Fruit fly (Drosophila melanogaster): ENCODE measurements around the gene SmydA-9.

SmydA-9 gene

DNA sequence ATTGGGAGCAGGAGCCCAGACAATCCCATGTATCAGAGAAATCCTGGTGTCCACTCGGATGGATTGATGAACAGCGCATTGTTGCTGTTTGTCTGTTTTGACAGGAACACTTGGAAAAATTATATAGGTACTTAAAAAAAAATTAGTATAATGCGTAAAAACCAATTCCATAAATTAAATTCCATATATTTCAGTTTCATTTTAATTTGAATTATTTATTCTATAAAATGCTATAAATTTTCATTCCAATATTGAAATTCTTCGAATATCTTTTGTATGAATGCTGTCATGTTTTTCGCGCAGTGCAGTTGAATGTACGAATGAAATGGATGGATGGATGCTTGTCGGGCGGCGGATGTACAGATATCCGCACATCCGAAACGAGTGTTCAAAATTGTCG, at the start of gene SmydA-9:
Gene SmydA-9, minus strand, starts transcription at position 101 of the 400 bp plus-strand sequence.
- no peak for TF ChIP-seq Clk (GFP tag; optimal IDR thresholded peaks at IDR 0.05)
- no peak for TF ChIP-seq CG14711 (tag; optimal IDR thresholded peaks at IDR 0.05)
- no peak for TF ChIP-seq CG11617 (GFP tag; optimal IDR thresholded peaks at IDR 0.05)
- TF ChIP-seq toe (GFP tag; optimal IDR thresholded peaks at IDR 0.05) = no peak
- TF ChIP-seq tj (GFP tag; optimal IDR thresholded peaks at IDR 0.05) = no peak
- TF ChIP-seq Hr96 (GFP tag; optimal IDR thresholded peaks at IDR 0.05) = no peak
- no peak for TF ChIP-seq Mnt (GFP tag; optimal IDR thresholded peaks at IDR 0.05)

DNA sequence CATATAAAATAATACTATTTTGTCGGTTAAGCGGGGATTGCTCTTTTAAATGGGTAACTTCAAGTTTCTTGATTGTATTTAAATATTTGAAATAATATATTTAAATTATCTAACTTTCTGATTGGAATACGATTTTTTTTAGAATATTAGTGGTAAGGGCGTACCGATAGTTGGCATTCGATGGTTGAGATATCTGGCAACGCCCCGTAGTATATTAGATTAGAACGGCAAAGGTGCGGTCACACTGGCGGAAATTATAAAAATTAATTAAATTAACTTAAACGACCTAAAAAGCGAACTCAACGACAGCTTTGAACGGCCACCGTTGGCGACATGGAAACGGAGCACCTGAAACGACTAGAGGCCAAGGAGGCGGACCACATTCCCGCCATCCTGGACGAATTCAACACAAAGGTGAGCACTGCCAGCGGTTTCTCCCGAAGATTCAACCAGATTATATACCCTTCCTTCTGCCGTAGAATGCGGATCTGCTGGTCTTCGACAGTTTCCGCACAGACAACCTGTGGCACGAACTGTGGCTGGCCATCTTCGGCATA, 45.4 kb upstream of the SmydA-9 start, which contains the start of gene ric8a:
Gene ric8a, plus strand, starts transcription at position 205 of the 557 bp plus-strand sequence.
- TF ChIP-seq CG5204 (GFP tag; optimal IDR thresholded peaks at IDR 0.05) (no peak), CG12768 (GFP tag; optimal IDR thresholded peaks at IDR 0.05) (no peak), Mnt (GFP tag; optimal IDR thresholded peaks at IDR 0.05) (peak; percentile 19), CG11617 (GFP tag; optimal IDR thresholded peaks at IDR 0.05) (peak; percentile 4), tj (GFP tag; optimal IDR thresholded peaks at IDR 0.05) (peak; percentile 7), CG14711 (tag; optimal IDR thresholded peaks at IDR 0.05) (peak; percentile 20)

DNA sequence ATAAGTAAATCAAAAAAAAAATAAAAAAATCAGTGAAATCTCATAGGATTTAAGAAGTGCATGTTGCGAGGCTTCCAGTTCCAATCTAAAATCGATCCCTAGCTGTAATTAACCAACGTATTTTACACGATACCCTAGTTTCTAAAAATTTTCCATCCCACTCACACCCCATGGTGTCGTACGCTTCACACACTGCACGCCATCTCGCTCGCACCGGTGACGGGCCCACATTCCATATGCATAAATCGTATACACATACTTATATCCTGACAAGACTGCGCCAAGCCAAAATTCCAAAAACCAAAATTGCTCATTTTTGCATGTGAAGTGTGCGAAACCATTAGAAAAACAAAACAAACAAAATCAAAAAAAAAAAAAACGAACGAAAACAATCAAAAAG, 44.3 kb upstream of the SmydA-9 start:
- TF ChIP-seq Mnt (GFP tag; optimal IDR thresholded peaks at IDR 0.05) (no peak), toe (GFP tag; optimal IDR thresholded peaks at IDR 0.05) (no peak), bab1 (GFP tag; optimal IDR thresholded peaks at IDR 0.05) (no peak), Crg-1 (GFP tag; optimal IDR thresholded peaks at IDR 0.05) (no peak), pad (GFP tag; optimal IDR thresholded peaks at IDR 0.05) (no peak), CG7045 (GFP tag; optimal IDR thresholded peaks at IDR 0.05) (no peak), kay (GFP tag; ENCODE audit: borderline replicate concordance) (no peak)

DNA sequence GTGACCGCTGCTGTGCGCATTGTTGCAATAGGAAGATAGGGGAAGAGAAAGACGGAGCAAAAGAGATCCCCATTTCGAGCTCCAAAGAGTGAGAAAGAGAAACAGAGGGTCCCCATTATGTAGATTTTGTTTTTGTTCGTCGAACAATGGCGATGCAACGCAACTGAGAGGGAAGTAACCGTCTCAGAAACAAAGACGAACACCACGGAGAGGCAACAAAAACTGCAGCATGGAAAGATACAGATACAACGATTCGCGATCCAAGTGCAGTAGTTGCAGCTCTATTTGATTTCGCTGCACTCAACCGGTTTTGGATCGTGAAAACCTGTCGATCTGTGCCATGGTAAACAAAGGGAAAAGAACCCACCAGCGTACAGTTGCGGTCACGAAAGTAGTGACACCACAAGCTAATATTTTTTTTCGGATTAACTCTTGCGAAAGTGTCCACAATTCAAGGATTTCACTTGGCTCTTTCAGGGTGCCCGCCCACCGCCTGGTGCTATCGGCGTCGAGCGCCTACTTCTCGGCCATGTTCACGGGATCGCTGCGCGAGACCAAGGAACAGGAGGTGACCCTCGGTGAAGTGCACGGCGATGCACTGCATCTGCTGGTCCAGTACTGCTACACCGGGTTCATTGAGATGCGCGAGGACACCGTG, 41.5 kb upstream of the SmydA-9 start:
- no peak for TF ChIP-seq CG1620 (GFP tag; optimal IDR thresholded peaks at IDR 0.05)

DNA sequence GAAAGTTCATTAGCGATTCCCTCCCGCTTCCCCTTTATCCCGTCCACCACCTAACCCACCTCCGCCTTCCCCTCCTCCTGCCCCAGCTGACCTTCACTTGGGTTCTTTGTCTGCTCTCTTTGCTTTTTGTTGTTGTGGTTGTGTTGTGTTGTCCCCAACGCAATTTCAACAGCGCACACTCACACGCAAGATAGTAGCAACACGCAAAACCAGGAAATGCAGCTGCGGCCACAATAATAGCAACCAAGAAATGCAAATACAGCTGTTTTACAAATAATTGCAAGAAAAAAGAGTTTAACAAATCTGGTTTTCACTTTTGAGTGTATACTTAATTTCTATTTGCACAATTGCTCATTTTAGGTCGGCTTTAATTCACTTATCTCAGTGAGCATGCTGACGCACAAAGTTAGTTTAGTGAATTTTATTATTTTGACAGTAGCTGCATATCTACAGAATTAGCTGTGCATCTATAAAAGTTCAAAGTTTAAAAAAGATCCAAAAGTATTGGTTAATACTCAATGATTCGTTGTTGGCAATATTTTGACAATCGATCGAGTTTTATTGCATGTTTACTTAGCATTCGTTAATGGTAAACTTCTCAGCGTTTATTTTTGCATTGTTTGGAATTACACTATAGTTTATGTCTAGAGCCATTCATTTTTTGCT, 40.7 kb upstream of the SmydA-9 start:
- TF ChIP-seq cnc (optimal IDR thresholded peaks at IDR 0.05) (no peak), Crg-1 (GFP tag; optimal IDR thresholded peaks at IDR 0.05) (no peak), CG7045 (GFP tag; optimal IDR thresholded peaks at IDR 0.05) (no peak), CG7101 (tag; optimal IDR thresholded peaks at IDR 0.05) (peak; percentile 32), CG1620 (GFP tag; optimal IDR thresholded peaks at IDR 0.05) (no peak), toe (GFP tag; optimal IDR thresholded peaks at IDR 0.05) (no peak), CG11617 (GFP tag; optimal IDR thresholded peaks at IDR 0.05) (peak; percentile 37), CG33017 (tag; optimal IDR thresholded peaks at IDR 0.05) (peak; percentile 26), CG5204 (GFP tag; optimal IDR thresholded peaks at IDR 0.05) (peak; percentile 21), Clk (GFP tag; optimal IDR thresholded peaks at IDR 0.05) (no peak), bab1 (GFP tag; optimal IDR thresholded peaks at IDR 0.05) (peak; percentile 37), tj (GFP tag; optimal IDR thresholded peaks at IDR 0.05) (peak; percentile 30), ovo (GFP tag; optimal IDR thresholded peaks at IDR 0.05) (peak; percentile 17), Mnt (GFP tag; optimal IDR thresholded peaks at IDR 0.05) (peak; percentile 40), CG14711 (tag; optimal IDR thresholded peaks at IDR 0.05) (peak; percentile 22), kay (GFP tag; ENCODE audit: borderline replicate concordance) (no peak)

DNA sequence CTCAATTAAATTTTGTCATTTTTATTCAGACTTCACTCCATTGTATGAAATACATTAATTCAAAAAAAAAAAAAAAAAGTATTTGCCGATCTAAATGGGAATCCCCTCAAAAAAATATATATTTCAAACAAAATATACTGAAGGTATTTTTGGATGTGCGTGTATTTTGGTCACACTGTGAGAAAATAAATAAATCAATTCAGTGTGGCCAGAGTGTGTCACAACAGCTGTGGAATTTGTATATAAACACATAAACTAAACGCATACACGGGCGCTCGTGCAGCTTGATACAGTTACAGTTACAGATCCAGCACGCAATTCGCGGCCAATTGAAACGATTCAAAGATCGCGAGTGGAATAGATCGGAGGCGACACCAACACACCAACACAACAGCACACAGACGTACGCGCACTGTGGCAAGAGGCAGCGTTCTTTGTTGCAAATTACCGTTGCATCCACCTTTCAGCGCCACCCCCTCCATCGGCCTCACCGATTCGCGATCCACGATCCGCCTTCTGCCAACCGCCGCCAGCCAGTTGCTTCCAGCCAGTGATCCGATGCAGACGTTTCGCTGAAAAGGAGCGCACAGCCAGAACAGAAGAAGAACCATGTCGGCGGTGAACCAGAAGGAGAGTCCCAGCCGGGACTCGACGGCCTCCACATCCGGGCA, 39.6 kb upstream of the SmydA-9 start, which contains the start of gene CG17754:
Gene CG17754, plus strand, starts transcription at position 260 of the 671 bp plus-strand sequence.
- TF ChIP-seq toe (GFP tag; optimal IDR thresholded peaks at IDR 0.05) (no peak), Clk (GFP tag; optimal IDR thresholded peaks at IDR 0.05) (no peak), ovo (GFP tag; optimal IDR thresholded peaks at IDR 0.05) (peak; percentile 4), CG7045 (GFP tag; optimal IDR thresholded peaks at IDR 0.05) (no peak), CG1620 (GFP tag; optimal IDR thresholded peaks at IDR 0.05) (peak; percentile 17), bab1 (GFP tag; optimal IDR thresholded peaks at IDR 0.05) (peak; percentile 65), CG12768 (GFP tag; optimal IDR thresholded peaks at IDR 0.05) (no peak), CG7101 (tag; optimal IDR thresholded peaks at IDR 0.05) (peak; percentile 11), Mnt (GFP tag; optimal IDR thresholded peaks at IDR 0.05) (peak; percentile 46), Hr96 (GFP tag; optimal IDR thresholded peaks at IDR 0.05) (no peak), Crg-1 (GFP tag; optimal IDR thresholded peaks at IDR 0.05) (no peak), CG11617 (GFP tag; optimal IDR thresholded peaks at IDR 0.05) (peak; percentile 2), CG5204 (GFP tag; optimal IDR thresholded peaks at IDR 0.05) (no peak), cic (GFP tag; optimal IDR thresholded peaks at IDR 0.05) (no peak), cnc (optimal IDR thresholded peaks at IDR 0.05) (no peak), pad (GFP tag; optimal IDR thresholded peaks at IDR 0.05) (no peak), kay (GFP tag; ENCODE audit: borderline replicate concordance) (no peak), CG33017 (tag; optimal IDR thresholded peaks at IDR 0.05) (no peak), tj (GFP tag; optimal IDR thresholded peaks at IDR 0.05) (peak; percentile 30), CG14711 (tag; optimal IDR thresholded peaks at IDR 0.05) (no peak)

Measured in whole organism, adult.